Worm (Caenorhabditis elegans) whole organism, L1 larva: ENCODE measurements around the gene K02H11.9.

Experiments
- C04F5.9 ChIP-seq: sonication (generic microtip); optimal IDR thresholded peaks from 2 replicates; lab custom pipeline; 2016; ENCODE audit warnings: missing genetic modification characterization, missing compliant biosample characterization
- C34B4.2 ChIP-seq: sonication (generic microtip); optimal IDR thresholded peaks from 2 replicates; lab custom pipeline; 2017; ENCODE audit warnings: mild to moderate bottlenecking, missing genetic modification characterization, missing compliant biosample characterization
- Y116A8C.19 ChIP-seq: sonication (generic microtip); optimal IDR thresholded peaks from 2 replicates; lab custom pipeline; 2016; ENCODE audit warnings: missing compliant biosample characterization, missing genetic modification characterization, borderline replicate concordance
- alr-1 ChIP-seq: fragments of 200-800 bp; sonication (Bioruptor generic); optimal IDR thresholded peaks from 2 replicates; lab custom pipeline; 2018; ENCODE audit warnings: borderline replicate concordance, mild to moderate bottlenecking, missing genetic modification characterization, missing compliant biosample characterization
- ama-1 ChIP-seq: fragments of 150-350 bp; optimal IDR thresholded peaks from 2 replicates; lab custom pipeline; 2014
- blmp-1 ChIP-seq: fragments of 150-350 bp; optimal IDR thresholded peaks from 2 replicates; lab custom pipeline; 2014; ENCODE audit warnings: missing biosample characterization, missing genetic modification characterization
- ceh-63 ChIP-seq: fragments of 200-800 bp; sonication (Bioruptor generic); optimal IDR thresholded peaks from 2 replicates; lab custom pipeline; 2018; ENCODE audit warnings: mild to moderate bottlenecking, missing genetic modification characterization, missing compliant biosample characterization
- ceh-82 ChIP-seq, 3 experiments: fragments of 150-350 bp in 1 of 3; sonication (generic microtip) in 2 of 3; optimal IDR thresholded peaks; 2 replicates each; lab custom pipeline; 2014 to 2017; ENCODE audit warnings: missing biosample characterization in 3 of 3, missing genetic modification characterization in 3 of 3
- dpl-1 ChIP-seq, 3 experiments: fragments of 150-350 bp in 2 of 3; sonication (generic microtip) in 1 of 3; optimal IDR thresholded peaks; 2 replicates each; lab custom pipeline; 2014 to 2017; ENCODE audit warnings: missing biosample characterization in 3 of 3, missing genetic modification characterization in 3 of 3, missing genetic modification reagents in 3 of 3
- efl-1 ChIP-seq, 4 experiments: fragments of 150-350 bp; optimal IDR thresholded peaks in 3 of 4; peaks in 1 of 4; 1 replicate in 1 of 4; 2 replicates in 3 of 4; lab custom pipeline; 2014; ENCODE audit warnings: missing biosample characterization in 2 of 4, missing genetic modification characterization in 2 of 4, missing genetic modification reagents in 2 of 4
- fkh-10 ChIP-seq: sonication (generic microtip); optimal IDR thresholded peaks from 2 replicates; lab custom pipeline; 2017; ENCODE audit warnings: missing biosample characterization, missing genetic modification reagents, missing genetic modification characterization
- fkh-8 ChIP-seq: sonication (generic microtip); optimal IDR thresholded peaks from 2 replicates; lab custom pipeline; 2016; ENCODE audit warnings: mild to moderate bottlenecking, missing genetic modification characterization, missing compliant biosample characterization
- fos-1 ChIP-seq: fragments of 150-350 bp; optimal IDR thresholded peaks from 2 replicates; lab custom pipeline; 2014; ENCODE audit warnings: missing biosample characterization, missing genetic modification characterization
- grh-1 ChIP-seq: fragments of 200-800 bp; sonication (Bioruptor generic); IDR thresholded peaks from 2 replicates; pipeline ENCODE4 v1.3.6; 2022; ENCODE audit warnings: missing genetic modification reagents, missing genetic modification characterization, missing compliant biosample characterization
- hlh-17 ChIP-seq: fragments of 200-800 bp; sonication (Bioruptor generic); optimal IDR thresholded peaks from 2 replicates; lab custom pipeline; 2018; ENCODE audit warnings: missing genetic modification characterization, mild to moderate bottlenecking, missing compliant biosample characterization, moderate library complexity, borderline replicate concordance
- hlh-4 ChIP-seq: sonication (generic microtip); optimal IDR thresholded peaks from 2 replicates; lab custom pipeline; 2016; ENCODE audit warnings: mild to moderate bottlenecking, missing genetic modification characterization, missing compliant biosample characterization
- irx-1 ChIP-seq: sonication (generic microtip); optimal IDR thresholded peaks from 2 replicates; lab custom pipeline; 2016; ENCODE audit warnings: missing genetic modification characterization, missing compliant biosample characterization
- isw-1 ChIP-seq: fragments of 200-800 bp; sonication (Bioruptor generic); IDR thresholded peaks from 2 replicates; pipeline ENCODE4 v1.3.6; 2022; ENCODE audit warnings: missing genetic modification characterization, missing compliant biosample characterization
- jun-1 ChIP-seq: fragments of 150-350 bp; optimal IDR thresholded peaks from 2 replicates; lab custom pipeline; 2014; ENCODE audit warnings: missing biosample characterization, missing genetic modification reagents, missing genetic modification characterization
- lin-14 ChIP-seq: fragments of 200-800 bp; sonication (Bioruptor generic); optimal IDR thresholded peaks from 2 replicates; lab custom pipeline; 2018; ENCODE audit warnings: mild to moderate bottlenecking, missing genetic modification characterization, moderate library complexity, missing compliant biosample characterization
- lsy-2 ChIP-seq, 2 experiments: fragments of 150-350 bp; optimal IDR thresholded peaks; 2 replicates each; lab custom pipeline; 2014; ENCODE audit warnings: missing biosample characterization in 2 of 2, missing genetic modification characterization in 2 of 2
- nhr-28 ChIP-seq: fragments of 150-350 bp; optimal IDR thresholded peaks from 2 replicates; lab custom pipeline; 2014; ENCODE audit warnings: missing biosample characterization, missing genetic modification characterization
- nhr-47 ChIP-seq: sonication (generic microtip); optimal IDR thresholded peaks from 2 replicates; lab custom pipeline; 2016; ENCODE audit warnings: mild to moderate bottlenecking, missing genetic modification characterization, moderate library complexity, missing compliant biosample characterization
- nhr-71 ChIP-seq: sonication (generic microtip); optimal IDR thresholded peaks from 2 replicates; lab custom pipeline; 2016; ENCODE audit warnings: mild to moderate bottlenecking, missing genetic modification characterization, moderate library complexity, missing compliant biosample characterization
- pax-3 ChIP-seq: fragments of 200-800 bp; sonication (Bioruptor generic); optimal IDR thresholded peaks from 2 replicates; lab custom pipeline; 2018; ENCODE audit warnings: mild to moderate bottlenecking, missing genetic modification characterization, moderate library complexity, missing compliant biosample characterization
- snpc-4 ChIP-seq: fragments of 150-350 bp; optimal IDR thresholded peaks from 2 replicates; lab custom pipeline; 2014; ENCODE audit warnings: missing biosample characterization, missing genetic modification characterization
- snu-23 ChIP-seq: sonication (generic microtip); optimal IDR thresholded peaks from 2 replicates; lab custom pipeline; 2016; ENCODE audit warnings: missing genetic modification characterization, missing compliant biosample characterization
- sox-4 ChIP-seq: sonication (generic microtip); optimal IDR thresholded peaks from 2 replicates; lab custom pipeline; 2016; ENCODE audit warnings: missing genetic modification characterization, missing compliant biosample characterization
- sptf-1 ChIP-seq: fragments of 150-350 bp; optimal IDR thresholded peaks from 2 replicates; lab custom pipeline; 2014; ENCODE audit warnings: missing biosample characterization, missing genetic modification characterization
- tlp-1 ChIP-seq: fragments of 150-350 bp; optimal IDR thresholded peaks from 2 replicates; lab custom pipeline; 2014; ENCODE audit warnings: missing biosample characterization, missing genetic modification characterization
- unc-30 ChIP-seq: sonication (generic microtip); optimal IDR thresholded peaks from 2 replicates; lab custom pipeline; 2017; ENCODE audit warnings: missing biosample characterization, missing genetic modification characterization
- unc-98 ChIP-seq: fragments of 200-800 bp; sonication (Bioruptor generic); IDR thresholded peaks from 2 replicates; pipeline ENCODE4 v1.3.6; 2022; ENCODE audit warnings: missing genetic modification characterization, missing compliant biosample characterization
- vab-15 ChIP-seq: sonication (generic microtip); optimal IDR thresholded peaks from 2 replicates; lab custom pipeline; 2017; ENCODE audit warnings: missing genotype, mild to moderate bottlenecking, missing genetic modification characterization, missing compliant biosample characterization
- ztf-11 ChIP-seq, 2 experiments: sonication (generic microtip); optimal IDR thresholded peaks; 2 replicates each; lab custom pipeline; 2016 to 2017; ENCODE audit warnings: missing genetic modification characterization in 2 of 2, missing biosample characterization in 1 of 2, missing compliant biosample characterization in 1 of 2

Gene K02H11.9

ce11 chrV:1527985-1528384 lies 8.9 kb downstream of the K02H11.9 start, which contains the start of gene str-236:
str-236 (minus strand) TSS chrV:1528085.
- no peak for TF ChIP-seq sptf-1
- TF ChIP-seq lin-14, result no peak
- TF ChIP-seq lsy-2 (tag; optimal IDR thresholded peaks at IDR 0.05; lab: Kevin White, UChicago), result no peak
- TF ChIP-seq jun-1 (tag; lab: Kevin White, UChicago), result no peak
- TF ChIP-seq dpl-1 (GFP tag; optimal IDR thresholded peaks at IDR 0.05; lab: Kevin White, UChicago), result no peak
- TF ChIP-seq alr-1 (tag; lab: Kevin White, UChicago), result no peak

ce11 chrV:1522485-1522884 lies 14.4 kb downstream of the K02H11.9 start, which contains the start of gene str-243:
str-243 (plus strand) TSS chrV:1522785.
- TF ChIP-seq fkh-10 (GFP tag; lab: Kevin White, UChicago), result no peak
- TF ChIP-seq efl-1 (optimal IDR thresholded peaks at IDR 0.05; lab: Kevin White, UChicago), result no peak
- peak in 1 of 2 experiments; percentile 9 for TF ChIP-seq efl-1 (GFP tag; optimal IDR thresholded peaks at IDR 0.05 in 1 of 2; lab: Kevin White, UChicago)
- TF ChIP-seq, all 84 proteins: peak for 1

ce11 chrV:1521845-1522244 lies 15.0 kb downstream of the K02H11.9 start, which contains the start of gene str-240:
str-240 (minus strand) TSS chrV:1521945.
- no peak for TF ChIP-seq ztf-11 (tag; optimal IDR thresholded peaks at IDR 0.05; lab: Kevin White, UChicago)
- no peak for TF ChIP-seq unc-98 (GFP tag; lab: Robert Waterston, UW)
- no peak for TF ChIP-seq grh-1 (GFP tag; lab: Robert Waterston, UW)
- no peak for TF ChIP-seq nhr-47 (tag; lab: Kevin White, UChicago)
- no peak for TF ChIP-seq blmp-1
- TF ChIP-seq ceh-82 (tag; optimal IDR thresholded peaks at IDR 0.05; lab: Kevin White, UChicago), result no peak
- no peak for TF ChIP-seq isw-1 (GFP tag; lab: Robert Waterston, UW)
- TF ChIP-seq sox-4 (tag; lab: Kevin White, UChicago), result no peak
- no peak for TF ChIP-seq snpc-4 (tag; lab: Kevin White, UChicago)
- TF ChIP-seq nhr-28, result no peak

ce11 chrV:1511537-1511936 lies 25.3 kb downstream of the K02H11.9 start, which contains the start of gene nhr-260:
nhr-260 (minus strand) TSS chrV:1511637.
- no peak for TF ChIP-seq snu-23 (GFP tag; lab: Kevin White, UChicago)
- no peak for TF ChIP-seq efl-1 (optimal IDR thresholded peaks at IDR 0.05; lab: Kevin White, UChicago)
- peak in 1 of 2 experiments; percentile 78 for TF ChIP-seq efl-1 (GFP tag; optimal IDR thresholded peaks at IDR 0.05 in 1 of 2; lab: Kevin White, UChicago)

- no peak for TF ChIP-seq ceh-63 (GFP tag; lab: Kevin White, UChicago)
- TF ChIP-seq sptf-1, result no peak
- no peak for TF ChIP-seq fkh-8 (tag; lab: Kevin White, UChicago)
- no peak for TF ChIP-seq fos-1 (tag; lab: Kevin White, UChicago)
- no peak for TF ChIP-seq nhr-71
- no peak for TF ChIP-seq Y116A8C.19 (tag; lab: Kevin White, UChicago)
- TF ChIP-seq grh-1 (GFP tag; lab: Robert Waterston, UW), result no peak
- TF ChIP-seq dpl-1 (GFP tag; optimal IDR thresholded peaks at IDR 0.05; lab: Kevin White, UChicago), result no peak
- no peak for TF ChIP-seq hlh-17 (GFP tag; lab: Kevin White, UChicago)
- no peak for TF ChIP-seq fkh-10 (GFP tag; lab: Kevin White, UChicago)
- no peak for TF ChIP-seq unc-30 (tag; lab: Kevin White, UChicago)
- TF ChIP-seq ama-1 (lab: Kevin White, UChicago), result no peak
- no peak for TF ChIP-seq vab-15 (tag; lab: Kevin White, UChicago)
- TF ChIP-seq C34B4.2 (tag; lab: Kevin White, UChicago), result no peak
- no peak for TF ChIP-seq irx-1 (tag; lab: Kevin White, UChicago)
- no peak for TF ChIP-seq pax-3 (tag; lab: Kevin White, UChicago)
- TF ChIP-seq C04F5.9, result no peak
- no peak for TF ChIP-seq sox-4 (tag; lab: Kevin White, UChicago)
- no peak for TF ChIP-seq hlh-4 (tag; lab: Kevin White, UChicago)
- no peak for TF ChIP-seq tlp-1 (tag; lab: Kevin White, UChicago)
- TF ChIP-seq, all 84 proteins: peak for 0
These were observed 30.9 kb downstream of the K02H11.9 start, which contains the start of gene sru-28 for ce11 chrV:1505995-1506394. sru-28 (plus strand) TSS chrV:1506295.
